Fruit fly (Drosophila melanogaster): ENCODE data around the gene gish.

dm6 chr3R:16335438-16336073 lies 63.3 kb downstream of the gish start:
- no peak for TF ChIP-seq CG6854 (GFP tag; optimal IDR thresholded peaks at IDR 0.05)
- no peak for TF ChIP-seq Hr39 (GFP tag; optimal IDR thresholded peaks at IDR 0.05)
- TF ChIP-seq Ets96B (tag; optimal IDR thresholded peaks at IDR 0.05), result no peak
- TF ChIP-seq fd59A (GFP tag; optimal IDR thresholded peaks at IDR 0.05), result no peak
- TF ChIP-seq OdsH (GFP tag; optimal IDR thresholded peaks at IDR 0.05), result no peak
- no peak for TF ChIP-seq svp (GFP tag)
- TF ChIP-seq pdm3 (GFP tag; optimal IDR thresholded peaks at IDR 0.05), result no peak
- TF ChIP-seq fkh (GFP tag; optimal IDR thresholded peaks at IDR 0.05), result no peak
- TF ChIP-seq lz (GFP tag; optimal IDR thresholded peaks at IDR 0.05), result no peak
- TF ChIP-seq Sox14 (GFP tag; optimal IDR thresholded peaks at IDR 0.05), result no peak
- no peak for TF ChIP-seq CG8319 (GFP tag; optimal IDR thresholded peaks at IDR 0.05)
- TF ChIP-seq Eip78C (GFP tag), result peak; percentile 22
